Worm (Caenorhabditis elegans) whole organism, L1 larva: ENCODE data around the gene cnd-1.

Source experiments
- C34B4.2 ChIP-seq: sonication (generic microtip); optimal IDR thresholded peaks from 2 replicates; lab custom pipeline; 2017; ENCODE audit warnings: mild to moderate bottlenecking, missing genetic modification characterization, missing compliant biosample characterization
- Y116A8C.19 ChIP-seq: sonication (generic microtip); optimal IDR thresholded peaks from 2 replicates; lab custom pipeline; 2016; ENCODE audit warnings: missing compliant biosample characterization, missing genetic modification characterization, borderline replicate concordance
- alr-1 ChIP-seq: fragments of 200-800 bp; sonication (Bioruptor generic); optimal IDR thresholded peaks from 2 replicates; lab custom pipeline; 2018; ENCODE audit warnings: borderline replicate concordance, mild to moderate bottlenecking, missing genetic modification characterization, missing compliant biosample characterization
- aly-2 ChIP-seq: fragments of 150-350 bp; optimal IDR thresholded peaks from 2 replicates; lab custom pipeline; 2014; ENCODE audit warnings: missing biosample characterization, missing genetic modification characterization
- ama-1 ChIP-seq: fragments of 150-350 bp; optimal IDR thresholded peaks from 2 replicates; lab custom pipeline; 2014
- ceh-82 ChIP-seq, 3 experiments: fragments of 150-350 bp in 1 of 3; sonication (generic microtip) in 2 of 3; optimal IDR thresholded peaks; 2 replicates each; lab custom pipeline; 2014 to 2017; ENCODE audit warnings: missing biosample characterization in 3 of 3, missing genetic modification characterization in 3 of 3
- dpl-1 ChIP-seq, 3 experiments: fragments of 150-350 bp in 2 of 3; sonication (generic microtip) in 1 of 3; optimal IDR thresholded peaks; 2 replicates each; lab custom pipeline; 2014 to 2017; ENCODE audit warnings: missing biosample characterization in 3 of 3, missing genetic modification characterization in 3 of 3, missing genetic modification reagents in 3 of 3
- dsc-1 ChIP-seq: sonication (generic microtip); optimal IDR thresholded peaks from 2 replicates; lab custom pipeline; 2016; ENCODE audit warnings: mild to moderate bottlenecking, missing genetic modification characterization, missing compliant biosample characterization
- efl-1 ChIP-seq, 4 experiments: fragments of 150-350 bp; optimal IDR thresholded peaks in 3 of 4; peaks in 1 of 4; 1 replicate in 1 of 4; 2 replicates in 3 of 4; lab custom pipeline; 2014; ENCODE audit warnings: missing biosample characterization in 2 of 4, missing genetic modification characterization in 2 of 4, missing genetic modification reagents in 2 of 4
- efl-3 ChIP-seq: fragments of 200-800 bp; sonication (Bioruptor generic); optimal IDR thresholded peaks from 2 replicates; lab custom pipeline; 2018; ENCODE audit warnings: mild to moderate bottlenecking, missing genetic modification characterization, missing compliant biosample characterization
- egl-27 ChIP-seq, 2 experiments: fragments of 150-350 bp in 1 of 2; sonication (generic microtip); optimal IDR thresholded peaks; 3 replicates each; lab custom pipeline; 2017 to 2018; ENCODE audit warnings: missing biosample characterization in 2 of 2, missing genetic modification characterization in 2 of 2, missing genetic modification reagents in 2 of 2
- elt-2 ChIP-seq: sonication (generic microtip); optimal IDR thresholded peaks from 2 replicates; lab custom pipeline; 2016; ENCODE audit warnings: missing genetic modification characterization, mild to moderate bottlenecking, inconsistent platforms, missing compliant biosample characterization, missing genetic modification reagents
- ets-5 ChIP-seq: fragments of 200-800 bp; sonication (Bioruptor generic); IDR thresholded peaks from 2 replicates; pipeline ENCODE4 v1.3.6; 2022; ENCODE audit warnings: missing genetic modification characterization, missing compliant biosample characterization
- fkh-8 ChIP-seq: sonication (generic microtip); optimal IDR thresholded peaks from 2 replicates; lab custom pipeline; 2016; ENCODE audit warnings: mild to moderate bottlenecking, missing genetic modification characterization, missing compliant biosample characterization
- fos-1 ChIP-seq: fragments of 150-350 bp; optimal IDR thresholded peaks from 2 replicates; lab custom pipeline; 2014; ENCODE audit warnings: missing biosample characterization, missing genetic modification characterization
- hlh-17 ChIP-seq: fragments of 200-800 bp; sonication (Bioruptor generic); optimal IDR thresholded peaks from 2 replicates; lab custom pipeline; 2018; ENCODE audit warnings: missing genetic modification characterization, mild to moderate bottlenecking, missing compliant biosample characterization, moderate library complexity, borderline replicate concordance
- hlh-4 ChIP-seq: sonication (generic microtip); optimal IDR thresholded peaks from 2 replicates; lab custom pipeline; 2016; ENCODE audit warnings: mild to moderate bottlenecking, missing genetic modification characterization, missing compliant biosample characterization
- isw-1 ChIP-seq: fragments of 200-800 bp; sonication (Bioruptor generic); IDR thresholded peaks from 2 replicates; pipeline ENCODE4 v1.3.6; 2022; ENCODE audit warnings: missing genetic modification characterization, missing compliant biosample characterization
- lin-39 ChIP-seq: fragments of 150-350 bp; optimal IDR thresholded peaks from 2 replicates; lab custom pipeline; 2014; ENCODE audit warnings: missing biosample characterization, missing genetic modification reagents, missing genetic modification characterization
- lir-3 ChIP-seq: sonication (generic microtip); optimal IDR thresholded peaks from 2 replicates; lab custom pipeline; 2016; ENCODE audit warnings: mild to moderate bottlenecking, missing genetic modification characterization, moderate library complexity, missing compliant biosample characterization; ENCODE audit not compliant: poor library complexity
- lsy-2 ChIP-seq, 2 experiments: fragments of 150-350 bp; optimal IDR thresholded peaks; 2 replicates each; lab custom pipeline; 2014; ENCODE audit warnings: missing biosample characterization in 2 of 2, missing genetic modification characterization in 2 of 2
- nhr-11 ChIP-seq: fragments of 150-350 bp; optimal IDR thresholded peaks from 2 replicates; lab custom pipeline; 2014; ENCODE audit warnings: missing biosample characterization, missing genetic modification characterization
- nhr-19 ChIP-seq: fragments of 200-800 bp; sonication (Bioruptor generic); conservative IDR thresholded peaks from 2 replicates; pipeline ENCODE4 v1.3.6; 2022; ENCODE audit warnings: missing genetic modification characterization, missing compliant biosample characterization
- nhr-20 ChIP-seq: sonication (generic microtip); optimal IDR thresholded peaks from 2 replicates; lab custom pipeline; 2016; ENCODE audit warnings: mild to moderate bottlenecking, missing genetic modification characterization, missing compliant biosample characterization
- nhr-237 ChIP-seq: fragments of 150-350 bp; optimal IDR thresholded peaks from 2 replicates; lab custom pipeline; 2014; ENCODE audit warnings: missing biosample characterization, missing genetic modification characterization
- nhr-71 ChIP-seq: sonication (generic microtip); optimal IDR thresholded peaks from 2 replicates; lab custom pipeline; 2016; ENCODE audit warnings: mild to moderate bottlenecking, missing genetic modification characterization, moderate library complexity, missing compliant biosample characterization
- nhr-76 ChIP-seq: sonication (generic microtip); optimal IDR thresholded peaks from 2 replicates; lab custom pipeline; 2017; ENCODE audit warnings: missing biosample characterization, missing genetic modification characterization
- nhr-85 ChIP-seq: sonication (generic microtip); peaks from one replicate; lab custom pipeline; 2016; ENCODE audit warnings: missing genetic modification characterization, inconsistent platforms, missing compliant biosample characterization
- nhr-90 ChIP-seq: sonication (generic microtip); optimal IDR thresholded peaks from 2 replicates; lab custom pipeline; 2016; ENCODE audit warnings: mild to moderate bottlenecking, missing genetic modification characterization, missing compliant biosample characterization; ENCODE audit not compliant: poor library complexity
- rnt-1 ChIP-seq: sonication (generic microtip); optimal IDR thresholded peaks from 2 replicates; lab custom pipeline; 2016; ENCODE audit warnings: mild to moderate bottlenecking, missing genetic modification characterization, moderate library complexity, missing compliant biosample characterization
- snpc-4 ChIP-seq: fragments of 150-350 bp; optimal IDR thresholded peaks from 2 replicates; lab custom pipeline; 2014; ENCODE audit warnings: missing biosample characterization, missing genetic modification characterization
- snu-23 ChIP-seq: sonication (generic microtip); optimal IDR thresholded peaks from 2 replicates; lab custom pipeline; 2016; ENCODE audit warnings: missing genetic modification characterization, missing compliant biosample characterization
- sptf-1 ChIP-seq: fragments of 150-350 bp; optimal IDR thresholded peaks from 2 replicates; lab custom pipeline; 2014; ENCODE audit warnings: missing biosample characterization, missing genetic modification characterization
- tbx-2 ChIP-seq: sonication (generic microtip); optimal IDR thresholded peaks from 2 replicates; lab custom pipeline; 2016; ENCODE audit warnings: missing genetic modification characterization, missing compliant biosample characterization
- tlp-1 ChIP-seq: fragments of 150-350 bp; optimal IDR thresholded peaks from 2 replicates; lab custom pipeline; 2014; ENCODE audit warnings: missing biosample characterization, missing genetic modification characterization
- unc-62 ChIP-seq: fragments of 150-350 bp; optimal IDR thresholded peaks from 2 replicates; lab custom pipeline; 2014; ENCODE audit warnings: missing biosample characterization, missing genetic modification reagents, missing genetic modification characterization
- zag-1 ChIP-seq: fragments of 150-350 bp; optimal IDR thresholded peaks from 2 replicates; lab custom pipeline; 2014; ENCODE audit warnings: missing biosample characterization, missing genetic modification characterization
- zip-4 ChIP-seq: fragments of 200-800 bp; sonication (Bioruptor generic); optimal IDR thresholded peaks from 2 replicates; lab custom pipeline; 2018; ENCODE audit warnings: mild to moderate bottlenecking, missing genetic modification characterization, moderate library complexity, missing compliant biosample characterization
- ztf-4 ChIP-seq: fragments of 150-350 bp; optimal IDR thresholded peaks from 2 replicates; lab custom pipeline; 2014; ENCODE audit warnings: missing biosample characterization, missing genetic modification characterization

cnd-1 gene

ce11 chrIII:5248706-5249105 lies 4.3 kb upstream of the cnd-1 start:
- no peak for TF ChIP-seq elt-2 (tag; lab: Kevin White, UChicago)
- no peak for TF ChIP-seq nhr-19
- no peak for TF ChIP-seq Y116A8C.19
- TF ChIP-seq dsc-1, result peak; percentile 48
- no peak for TF ChIP-seq hlh-4 (tag; lab: Kevin White, UChicago)
- TF ChIP-seq efl-1 (optimal IDR thresholded peaks at IDR 0.05; lab: Kevin White, UChicago), result no peak
- peak in 1 of 2 experiments; percentile 29 for TF ChIP-seq efl-1 (GFP tag; optimal IDR thresholded peaks at IDR 0.05 in 1 of 2; lab: Kevin White, UChicago)
- no peak for TF ChIP-seq zip-4

- TF ChIP-seq elt-2 (tag; lab: Kevin White, UChicago) (no peak), alr-1 (tag; lab: Kevin White, UChicago) (no peak), zag-1 (tag; lab: Kevin White, UChicago) (no peak), ets-5 (GFP tag; lab: Robert Waterston, UW) (no peak), nhr-20 (tag; lab: Kevin White, UChicago) (no peak), nhr-76 (tag; lab: Kevin White, UChicago) (no peak), dsc-1 (no peak), nhr-19 (no peak), tbx-2 (tag; lab: Kevin White, UChicago) (no peak)
Measured at ce11 chrIII:5245067-5245466, 628 bp upstream of the cnd-1 start.

DNA sequence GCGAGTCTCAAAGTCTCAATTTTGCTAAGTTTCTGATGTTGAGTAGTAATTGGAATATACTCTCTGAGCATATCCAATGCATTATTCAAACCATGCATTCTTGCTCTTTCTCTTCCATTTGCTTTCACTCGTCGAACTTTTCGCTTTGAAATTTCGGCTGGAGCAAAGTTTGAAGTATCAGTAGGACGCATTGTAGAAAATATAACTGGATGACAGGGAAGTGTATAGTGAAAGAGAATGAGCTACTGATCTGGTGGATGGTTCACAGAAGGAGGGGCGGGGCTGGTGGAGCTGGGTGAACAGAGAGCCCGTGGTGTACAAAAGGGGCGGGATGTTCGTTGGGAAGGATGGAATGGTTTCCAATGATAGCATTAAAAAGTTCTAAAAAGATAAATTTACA lies 2.6 kb downstream of the cnd-1 start:
- TF ChIP-seq lin-39 (tag; lab: Kevin White, UChicago) (no peak), hlh-17 (no peak), sptf-1 (tag; lab: Kevin White, UChicago) (no peak), snpc-4 (tag; lab: Kevin White, UChicago) (no peak), rnt-1 (tag; lab: Kevin White, UChicago) (no peak), efl-1 (optimal IDR thresholded peaks at IDR 0.05; lab: Kevin White, UChicago) (no peak), efl-1 (GFP tag; optimal IDR thresholded peaks at IDR 0.05 in 1 of 2; lab: Kevin White, UChicago) (peak in 1 of 2 experiments; percentile 77)

- peak; percentile 33 for TF ChIP-seq nhr-85 (tag; lab: Kevin White, UChicago)
- TF ChIP-seq ceh-82 (tag; optimal IDR thresholded peaks at IDR 0.05; lab: Kevin White, UChicago), result no peak
Measured at ce11 chrIII:5236104-5236503, 8.3 kb downstream of the cnd-1 start, which contains the start of gene prx-10. prx-10 (plus strand) TSS chrIII:5236404.

DNA sequence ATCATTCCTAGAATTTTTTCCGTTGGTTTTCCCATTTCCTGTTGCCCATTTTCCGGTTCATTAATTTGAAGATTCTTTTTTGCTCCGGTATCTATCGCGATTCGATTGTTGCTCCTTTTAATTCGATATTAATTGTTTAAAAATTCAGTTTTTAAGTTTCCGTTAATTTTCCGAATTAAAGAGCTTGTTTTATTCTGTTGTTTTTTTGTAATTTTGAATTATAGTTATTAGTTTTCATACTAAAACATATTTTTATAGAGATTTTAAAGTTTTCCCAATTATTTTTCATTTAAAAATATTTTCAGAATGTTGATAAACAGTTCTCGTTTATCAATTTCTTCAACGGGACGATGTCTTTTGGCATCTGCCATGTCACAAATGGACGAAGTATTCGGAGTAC lies 10.1 kb downstream of the cnd-1 start, which contains the start of gene mrps-26:
Gene mrps-26 (plus strand): TSS at position 301 of the 400 bp plus-strand sequence.
- TF ChIP-seq fkh-8 (tag; lab: Kevin White, UChicago) (no peak), fos-1 (no peak), Y116A8C.19 (no peak), isw-1 (GFP tag; lab: Robert Waterston, UW) (no peak), snu-23 (no peak), snpc-4 (tag; lab: Kevin White, UChicago) (no peak)

ce11 chrIII:5233140-5233539 lies 11.3 kb downstream of the cnd-1 start:
- TF ChIP-seq tlp-1 (tag; lab: Kevin White, UChicago) (no peak), dpl-1 (GFP tag; optimal IDR thresholded peaks at IDR 0.05; lab: Kevin White, UChicago) (peak in 1 of 3 experiments; percentile 20), rnt-1 (tag; lab: Kevin White, UChicago) (peak; percentile 15), nhr-11 (tag; lab: Kevin White, UChicago) (no peak)

DNA sequence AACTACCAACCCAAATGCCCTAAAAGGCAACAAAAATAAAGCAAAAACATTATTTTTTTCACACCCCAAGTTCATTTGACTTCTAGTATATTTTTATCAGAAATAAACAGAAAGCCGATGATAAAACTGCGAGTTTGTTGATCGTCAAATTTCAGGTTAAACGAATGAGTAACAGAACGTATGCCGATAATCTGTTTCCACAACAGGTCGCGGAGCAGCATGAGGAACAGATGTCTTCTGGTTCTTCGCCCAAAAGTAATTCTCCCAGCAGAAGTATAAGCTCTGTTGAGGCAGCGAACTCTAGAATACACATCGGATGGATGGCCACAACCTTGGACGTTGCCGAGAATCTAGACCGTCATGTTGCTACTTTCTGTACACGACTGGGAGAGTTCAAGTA lies 14.0 kb downstream of the cnd-1 start, which contains the start of gene prmt-5:
Gene prmt-5 (plus strand): TSS at position 141 of the 400 bp plus-strand sequence.
- TF ChIP-seq unc-62 (GFP tag; lab: Kevin White, UChicago) (no peak), lsy-2 (tag; optimal IDR thresholded peaks at IDR 0.05; lab: Kevin White, UChicago) (peak in 1 of 2 experiments; percentile 21), ama-1 (lab: Kevin White, UChicago) (peak; percentile 90), nhr-237 (no peak), egl-27 (tag; optimal IDR thresholded peaks at IDR 0.05; lab: Kevin White, UChicago) (no peak), lir-3 (tag; lab: Kevin White, UChicago) (no peak), nhr-19 (peak; percentile 25; the same call in 1 of the 2 replicates), efl-1 (optimal IDR thresholded peaks at IDR 0.05; lab: Kevin White, UChicago) (peak; percentile 21 to 41), efl-1 (GFP tag; optimal IDR thresholded peaks at IDR 0.05 in 1 of 2; lab: Kevin White, UChicago) (peak in 1 of 2 experiments; percentile 77), C34B4.2 (tag; lab: Kevin White, UChicago) (peak; percentile 43), aly-2 (tag; lab: Kevin White, UChicago) (peak; percentile 92), snu-23 (peak; percentile 22), zip-4 (peak; percentile 37), dpl-1 (GFP tag; optimal IDR thresholded peaks at IDR 0.05; lab: Kevin White, UChicago) (no peak), fos-1 (peak; percentile 14), rnt-1 (tag; lab: Kevin White, UChicago) (peak; percentile 15), efl-3 (no peak), nhr-90 (peak; percentile 17), nhr-71 (tag; lab: Kevin White, UChicago) (peak; percentile 51), ztf-4 (tag; lab: Kevin White, UChicago) (peak; percentile 45)
